Worm (Caenorhabditis elegans): ENCODE data around the gene flp-28.

DNA sequence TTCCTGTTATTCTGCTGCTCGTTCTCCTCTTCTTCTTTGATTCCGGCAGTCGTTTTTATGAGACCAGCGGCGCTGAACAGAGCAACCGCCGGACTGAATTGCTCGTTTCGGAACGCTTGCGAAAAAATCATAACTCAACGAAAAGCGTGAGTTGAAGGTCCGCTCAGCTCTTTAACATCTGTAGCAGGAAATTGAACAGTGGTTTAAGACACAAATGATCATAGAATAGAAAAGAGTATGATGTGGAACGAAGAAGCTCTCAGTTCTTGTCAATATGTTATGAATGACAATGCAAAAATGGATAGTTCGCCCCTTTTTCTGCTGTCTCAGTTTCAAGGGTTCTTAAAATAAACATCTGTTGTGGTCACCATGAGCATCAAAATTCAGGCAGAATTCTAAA lies 25.9 kb upstream of the flp-28 start:
- TF ChIP-seq ceh-9 (tag; optimal IDR thresholded peaks at IDR 0.05) = no peak
- no peak for TF ChIP-seq ztf-11 (tag; optimal IDR thresholded peaks at IDR 0.05)
- no peak for TF ChIP-seq nhr-77 (tag; optimal IDR thresholded peaks at IDR 0.05)
- TF ChIP-seq zag-1 (tag; optimal IDR thresholded peaks at IDR 0.05) = no peak
- no peak for TF ChIP-seq ama-1 (optimal IDR thresholded peaks at IDR 0.05)
- no peak for TF ChIP-seq mdl-1 (tag; optimal IDR thresholded peaks at IDR 0.05)
- no peak for TF ChIP-seq egl-27 (tag; optimal IDR thresholded peaks at IDR 0.05)
- no peak for TF ChIP-seq elt-3 (tag; optimal IDR thresholded peaks at IDR 0.05)
- TF ChIP-seq lin-15B (tag; optimal IDR thresholded peaks at IDR 0.05) = no peak
- no peak for TF ChIP-seq nfya-1 (tag; optimal IDR thresholded peaks at IDR 0.05; ENCODE audit: insufficient read depth)

All from whole organism, L3 larva.